Worm (Caenorhabditis elegans): ENCODE results near the gene eff-1.

- TF ChIP-seq ref-1 (GFP tag; conservative IDR thresholded peaks at IDR 0.05) (no peak), cog-1 (tag; optimal IDR thresholded peaks at IDR 0.05) (no peak), ztf-23 (GFP tag; IDR thresholded peaks at IDR 0.05) (no peak), tab-1 (GFP tag; IDR thresholded peaks at IDR 0.05) (no peak), med-1 (GFP tag; optimal IDR thresholded peaks at IDR 0.05; ENCODE audit: insufficient read depth) (no peak), flt-1 (GFP tag; IDR thresholded peaks at IDR 0.05) (no peak), T22C8.4 (GFP tag; IDR thresholded peaks at IDR 0.05) (no peak)
These were observed 40.4 kb downstream of the eff-1 start for ce11 chrII:8386897-8387296.

Measured in whole organism, midembryonic.